Worm (Caenorhabditis elegans): Measurements from ENCODE around the gene C34F11.8.

The C34F11.8 gene

DNA sequence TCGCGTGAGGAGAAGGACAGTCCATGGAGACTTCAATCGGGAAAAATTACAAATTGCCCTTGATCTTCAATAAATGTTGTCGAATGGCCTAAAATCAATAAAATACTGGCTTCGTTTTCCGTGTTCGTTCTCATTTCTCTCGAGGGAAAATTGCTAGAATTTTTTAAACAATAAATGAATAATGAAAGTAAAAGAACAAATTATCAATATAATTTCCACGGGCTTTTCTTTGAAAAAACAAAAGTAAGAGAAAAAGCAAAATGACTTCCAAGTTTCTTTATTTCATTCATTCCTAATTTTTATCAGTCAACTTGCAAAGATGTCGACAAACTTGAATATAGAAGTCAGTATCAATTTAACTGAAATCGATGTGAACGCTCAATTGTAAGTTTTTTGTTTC is 1.9 kb upstream of the C34F11.8 start, which contains the start of gene C34F11.1 (continued):
- TF ChIP-seq tag-97 (GFP tag; IDR thresholded peaks at IDR 0.05), result no peak
- no peak for TF ChIP-seq arid-1 (GFP tag; conservative IDR thresholded peaks at IDR 0.05)
- no peak for TF ChIP-seq egl-43 (GFP tag; IDR thresholded peaks at IDR 0.05)
- TF ChIP-seq T26A8.4 (GFP tag; IDR thresholded peaks at IDR 0.05), result no peak

DNA sequence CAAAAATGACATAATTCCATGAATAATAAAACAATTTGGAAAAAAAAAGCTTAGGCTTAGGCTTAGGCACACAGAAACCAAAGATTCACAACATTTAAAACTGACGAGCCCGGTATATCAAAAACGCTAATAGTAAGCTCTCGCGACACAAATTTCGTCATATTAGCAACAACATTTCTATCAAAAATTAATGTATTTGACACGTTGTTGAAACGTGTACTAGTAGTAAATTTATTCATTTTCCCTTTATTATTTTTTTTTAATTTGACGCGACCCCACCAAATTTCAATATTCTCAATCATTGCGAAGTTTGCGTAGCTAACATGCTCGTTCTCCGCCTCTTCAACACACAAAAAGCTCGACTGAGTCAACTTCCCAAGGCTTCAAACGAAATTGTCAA is 1.2 kb upstream of the C34F11.8 start, which contains the start of gene C34F11.2:
Gene C34F11.2, plus strand, starts transcription at position 301 of the 400 bp plus-strand sequence.
- TF ChIP-seq aha-1 (tag), result peak; percentile 90
- TF ChIP-seq cey-2 (tag; optimal IDR thresholded peaks at IDR 0.05; ENCODE audit: borderline replicate concordance, insufficient read depth), result no peak
- no peak for TF ChIP-seq lin-39 (tag; optimal IDR thresholded peaks at IDR 0.05)

DNA sequence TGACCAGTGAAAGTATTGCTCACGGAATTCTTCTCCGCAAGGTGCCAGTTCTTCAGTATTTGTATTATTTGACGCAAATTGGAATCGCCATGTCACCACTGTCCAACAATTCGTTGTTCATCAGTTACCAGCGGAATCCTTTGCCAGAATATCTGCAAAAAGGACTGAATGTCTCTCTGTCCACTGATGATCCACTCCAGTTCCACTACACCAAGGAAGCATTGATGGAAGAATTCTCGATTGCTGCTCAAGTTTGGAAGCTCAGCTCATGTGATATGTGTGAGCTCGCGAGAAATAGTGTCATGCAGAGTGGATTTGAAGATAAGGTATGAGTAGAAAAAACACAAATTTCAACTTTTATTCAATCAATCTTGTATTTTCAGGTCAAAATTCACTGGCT is 1.6 kb downstream of the C34F11.8 start:
- no peak for TF ChIP-seq spr-1 (tag; optimal IDR thresholded peaks at IDR 0.05)
- TF ChIP-seq unc-62 (GFP tag; optimal IDR thresholded peaks at IDR 0.05 in 1 of 2), result peak in 1 of 2 experiments; percentile 86
- no peak for TF ChIP-seq unc-62 (tag; optimal IDR thresholded peaks at IDR 0.05)

DNA sequence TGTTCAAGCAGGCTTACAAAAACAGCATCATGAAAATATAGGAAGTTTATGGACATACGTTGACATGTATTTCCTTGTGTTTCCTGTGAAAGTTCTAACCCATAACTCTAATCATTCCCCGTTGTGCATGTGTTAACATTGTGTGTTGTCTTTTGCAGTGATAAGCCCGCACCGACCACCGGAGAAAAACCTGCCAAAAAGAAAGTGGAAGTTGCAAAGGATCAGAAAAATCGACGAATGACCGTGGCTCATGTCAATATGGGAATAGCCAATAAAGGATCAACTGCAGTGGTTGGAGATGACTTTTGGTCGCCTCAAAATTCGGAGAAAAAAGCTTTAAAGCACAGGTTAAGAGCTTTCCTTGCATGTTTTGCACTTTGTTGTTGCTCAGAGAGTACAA is 5.5 kb downstream of the C34F11.8 start:
- TF ChIP-seq daf-16 (GFP tag; optimal IDR thresholded peaks at IDR 0.05) (no peak), daf-16 (tag; optimal IDR thresholded peaks at IDR 0.05) (peak; percentile 16), nhr-28 (tag; optimal IDR thresholded peaks at IDR 0.05) (peak; percentile 7), aha-1 (tag) (peak; percentile 82), Y5F2A.4 (GFP tag; optimal IDR thresholded peaks at IDR 0.05) (no peak)

DNA sequence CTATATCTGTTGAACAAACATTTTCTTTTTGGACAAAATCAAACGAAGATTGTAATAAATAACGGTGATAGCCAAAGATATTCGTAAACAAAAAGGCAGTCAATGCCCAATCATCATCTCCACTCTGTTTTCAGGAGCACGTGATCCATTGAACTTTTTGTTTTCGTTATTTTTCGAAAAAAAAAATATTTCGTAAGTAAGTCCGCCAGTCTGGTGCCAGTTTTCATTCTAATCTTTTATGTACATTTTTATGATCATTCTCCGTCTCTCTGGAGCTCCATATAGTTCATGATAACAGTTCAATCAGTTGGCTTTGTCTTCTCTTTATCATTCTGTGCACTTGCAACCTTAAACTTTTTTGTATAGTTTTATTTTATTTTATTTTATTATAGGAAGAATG is 7.8 kb downstream of the C34F11.8 start, which contains the start of gene ampd-1:
Gene ampd-1, plus strand, starts transcription at position 393 of the 400 bp plus-strand sequence.
- TF ChIP-seq F37D6.2 (tag; optimal IDR thresholded peaks at IDR 0.05) (no peak), nhr-76 (tag; optimal IDR thresholded peaks at IDR 0.05) (no peak), daf-19 (GFP tag; conservative IDR thresholded peaks at IDR 0.05) (no peak), set-16 (GFP tag; IDR thresholded peaks at IDR 0.05) (no peak), Y5F2A.4 (GFP tag; optimal IDR thresholded peaks at IDR 0.05) (no peak), daf-8 (GFP tag; IDR thresholded peaks at IDR 0.05) (no peak), F44E2.7 (GFP tag; IDR thresholded peaks at IDR 0.05) (no peak), nhr-25 (tag; optimal IDR thresholded peaks at IDR 0.05; ENCODE audit: borderline replicate concordance, insufficient read depth) (no peak), hlh-11 (tag; optimal IDR thresholded peaks at IDR 0.05) (peak; percentile 67), D1046.2 (GFP tag; IDR thresholded peaks at IDR 0.05) (no peak), ama-1 (optimal IDR thresholded peaks at IDR 0.05) (no peak), mes-2 (tag; optimal IDR thresholded peaks at IDR 0.05; ENCODE audit: poor library complexity, severe bottlenecking) (no peak), tag-97 (GFP tag; IDR thresholded peaks at IDR 0.05) (no peak), hlh-30 (tag; optimal IDR thresholded peaks at IDR 0.05; ENCODE audit: insufficient read depth) (peak; percentile 58), lin-29 (GFP tag; IDR thresholded peaks at IDR 0.05) (no peak), pqm-1 (tag; optimal IDR thresholded peaks at IDR 0.05) (peak; percentile 66), php-3 (GFP tag; IDR thresholded peaks at IDR 0.05) (peak; percentile 87), mdl-1 (tag; optimal IDR thresholded peaks at IDR 0.05) (no peak), T26A8.4 (GFP tag; IDR thresholded peaks at IDR 0.05) (no peak), nhr-77 (tag; optimal IDR thresholded peaks at IDR 0.05) (no peak), daf-16 (GFP tag; optimal IDR thresholded peaks at IDR 0.05) (peak in 1 of 2 experiments; percentile 60), daf-16 (tag; optimal IDR thresholded peaks at IDR 0.05) (peak; percentile 96), ceh-62 (tag; optimal IDR thresholded peaks at IDR 0.05) (no peak), ztf-7 (tag; optimal IDR thresholded peaks at IDR 0.05) (no peak), dmd-6 (GFP tag; IDR thresholded peaks at IDR 0.05) (peak; percentile 44; the same call in 1 of the 2 replicates), fos-1 (tag; optimal IDR thresholded peaks at IDR 0.05) (no peak), gei-8 (GFP tag; optimal IDR thresholded peaks at IDR 0.05) (no peak), Y48G9A.11 (GFP tag; IDR thresholded peaks at IDR 0.05) (no peak), nhr-111 (GFP tag; optimal IDR thresholded peaks at IDR 0.05) (no peak), F49E8.2 (tag; optimal IDR thresholded peaks at IDR 0.05; ENCODE audit: borderline replicate concordance) (no peak), zip-11 (GFP tag; IDR thresholded peaks at IDR 0.05) (no peak), mdt-29 (GFP tag; IDR thresholded peaks at IDR 0.05) (no peak), nhr-102 (tag; optimal IDR thresholded peaks at IDR 0.05) (peak; percentile 24), lin-15B (tag; optimal IDR thresholded peaks at IDR 0.05) (no peak), dve-1 (tag; optimal IDR thresholded peaks at IDR 0.05; ENCODE audit: insufficient read depth) (peak; percentile 88)
